Worm (Caenorhabditis elegans) whole organism, L3 larva: ENCODE results near the gene Y32G9A.12.

Experiments used
- R02D3.7 ChIP-seq: fragments of 150-350 bp; optimal IDR thresholded peaks from 2 replicates; lab custom pipeline; 2014; ENCODE audit warnings: missing biosample characterization, missing genetic modification characterization
- ZK546.5 ChIP-seq: sonication (generic microtip); optimal IDR thresholded peaks from 2 replicates; lab custom pipeline; 2017; ENCODE audit warnings: missing biosample characterization, missing genetic modification characterization
- elt-3 ChIP-seq, 3 experiments: fragments of 150-350 bp in 1 of 3; sonication (generic microtip) in 2 of 3; optimal IDR thresholded peaks; 2 replicates in 2 of 3; 4 replicates in 1 of 3; lab custom pipeline; 2014 to 2017; ENCODE audit warnings: missing biosample characterization in 3 of 3, missing genetic modification characterization in 3 of 3
- fkh-10 ChIP-seq: sonication (generic microtip); optimal IDR thresholded peaks from 2 replicates; lab custom pipeline; 2017; ENCODE audit warnings: missing biosample characterization, missing genetic modification reagents, missing genetic modification characterization
- fkh-2 ChIP-seq: fragments of 150-350 bp; optimal IDR thresholded peaks from 2 replicates; lab custom pipeline; 2014; ENCODE audit warnings: missing biosample characterization, missing genetic modification reagents, missing genetic modification characterization
- mdl-1 ChIP-seq: fragments of 150-350 bp; optimal IDR thresholded peaks from 2 replicates; lab custom pipeline; 2014; ENCODE audit warnings: missing biosample characterization, missing genetic modification characterization
- nhr-28 ChIP-seq: fragments of 150-350 bp; optimal IDR thresholded peaks from 2 replicates; lab custom pipeline; 2014; ENCODE audit warnings: missing biosample characterization, missing genetic modification characterization
- nhr-77 ChIP-seq: fragments of 150-350 bp; optimal IDR thresholded peaks from 2 replicates; lab custom pipeline; 2014; ENCODE audit warnings: missing biosample characterization, missing genetic modification characterization
- pqm-1 ChIP-seq: fragments of 150-350 bp; optimal IDR thresholded peaks from 2 replicates; lab custom pipeline; 2017; ENCODE audit warnings: missing biosample characterization, missing genetic modification characterization, inconsistent platforms
- unc-39 ChIP-seq: sonication (generic microtip); optimal IDR thresholded peaks from 4 replicates; lab custom pipeline; 2017; ENCODE audit warnings: missing biosample characterization, missing genetic modification characterization
- ztf-4 ChIP-seq: fragments of 150-350 bp; optimal IDR thresholded peaks from 2 replicates; lab custom pipeline; 2014; ENCODE audit warnings: missing biosample characterization, missing genetic modification characterization

ce11 chrV:1908542-1908941 is 11.5 kb downstream of the Y32G9A.12 start, which contains the start of gene srp-3:
- TF ChIP-seq nhr-77 (tag; lab: Kevin White, UChicago), result no peak
- no peak for TF ChIP-seq fkh-10 (GFP tag; lab: Kevin White, UChicago)
- TF ChIP-seq ztf-4, result no peak
- no peak for TF ChIP-seq nhr-28 (tag; lab: Kevin White, UChicago)
- TF ChIP-seq elt-3 (tag; optimal IDR thresholded peaks at IDR 0.05; lab: Kevin White, UChicago), result no peak
- no peak for TF ChIP-seq R02D3.7 (tag; lab: Kevin White, UChicago)
- TF ChIP-seq ZK546.5 (tag; lab: Kevin White, UChicago), result no peak
- TF ChIP-seq fkh-2 (tag; lab: Kevin White, UChicago), result no peak
- no peak for TF ChIP-seq pqm-1 (tag; lab: Kevin White, UChicago)
- TF ChIP-seq unc-39 (tag; lab: Kevin White, UChicago), result no peak
- TF ChIP-seq mdl-1 (tag; lab: Kevin White, UChicago), result no peak
